Worm (Caenorhabditis elegans): Measurements from ENCODE around the gene R05G6.3.

Gene R05G6.3

DNA sequence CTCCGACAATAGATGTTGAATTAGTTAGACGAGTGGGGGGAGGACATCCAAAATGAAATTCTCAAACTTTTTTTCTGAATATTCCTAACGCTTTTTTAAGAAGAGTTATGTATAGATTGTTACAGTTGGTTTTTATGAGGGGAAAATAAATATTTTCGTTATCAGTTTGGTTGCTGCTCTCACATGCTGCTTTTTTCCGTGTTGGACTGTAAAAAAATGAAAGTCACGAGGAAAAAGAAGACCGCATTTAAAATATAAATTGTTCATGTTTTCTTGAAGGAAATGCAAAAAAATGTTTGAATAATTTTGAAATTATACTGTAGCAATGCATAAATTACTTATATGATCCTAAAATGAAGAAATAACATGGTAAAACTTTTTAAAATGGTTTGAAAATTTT, 4.5 kb downstream of the R05G6.3 start:
- no peak for TF ChIP-seq ZK185.1 (tag; optimal IDR thresholded peaks at IDR 0.05; ENCODE audit: poor library complexity, severe bottlenecking)
- TF ChIP-seq C17E4.6 (GFP tag; IDR thresholded peaks at IDR 0.05): no peak
- TF ChIP-seq nhr-80 (tag; optimal IDR thresholded peaks at IDR 0.05): peak; percentile 25
- 0 out of 2 replicates have a peak, but pooled peaks have one; percentile 20 for TF ChIP-seq attf-3 (GFP tag; conservative IDR thresholded peaks at IDR 0.05)

DNA sequence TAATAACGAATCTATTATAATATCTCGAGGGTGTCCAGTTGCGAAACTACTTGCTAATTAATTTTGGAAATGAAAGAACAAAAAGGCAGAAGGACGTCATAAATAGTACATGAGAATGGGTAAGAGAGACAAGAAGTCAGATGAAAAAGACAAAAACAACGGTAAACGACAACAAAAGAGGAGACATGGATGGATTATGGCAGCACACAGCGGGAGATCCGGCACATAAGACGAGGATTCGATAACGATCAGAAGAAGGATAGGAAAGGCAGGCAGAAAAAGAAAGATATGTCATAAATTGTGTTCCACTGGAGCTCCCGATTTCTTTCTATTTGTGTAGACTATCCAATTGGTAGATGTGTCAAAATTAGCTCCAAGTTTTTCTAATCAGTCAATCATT, 5.2 kb downstream of the R05G6.3 start:
- TF ChIP-seq F52B5.7 (tag; optimal IDR thresholded peaks at IDR 0.05) (no peak), F33H1.4 (GFP tag; IDR thresholded peaks at IDR 0.05) (no peak), F22D6.2 (tag; optimal IDR thresholded peaks at IDR 0.05) (no peak), hmg-1.2 (GFP tag; IDR thresholded peaks at IDR 0.05) (no peak), fkh-3 (tag; optimal IDR thresholded peaks at IDR 0.05) (no peak), Y79H2A.3 (GFP tag; conservative IDR thresholded peaks at IDR 0.05) (no peak), unc-62 (GFP tag; optimal IDR thresholded peaks at IDR 0.05) (no peak), nfya-1 (tag; optimal IDR thresholded peaks at IDR 0.05; ENCODE audit: borderline replicate concordance, insufficient read depth) (no peak), snpc-1.1 (tag; optimal IDR thresholded peaks at IDR 0.05; ENCODE audit: insufficient read depth) (no peak), T07F8.4 (tag; optimal IDR thresholded peaks at IDR 0.05) (no peak), ceh-100 (GFP tag; IDR thresholded peaks at IDR 0.05) (no peak), nhr-80 (tag; optimal IDR thresholded peaks at IDR 0.05) (no peak), nhr-90 (tag; optimal IDR thresholded peaks at IDR 0.05) (no peak), sea-2 (GFP tag; IDR thresholded peaks at IDR 0.05) (no peak), ztf-3 (GFP tag; optimal IDR thresholded peaks at IDR 0.05) (no peak), attf-5 (GFP tag; optimal IDR thresholded peaks at IDR 0.05) (no peak), Y56A3A.18 (GFP tag; IDR thresholded peaks at IDR 0.05) (no peak), nhr-179 (tag; optimal IDR thresholded peaks at IDR 0.05) (no peak), nfya-2 (GFP tag; IDR thresholded peaks at IDR 0.05) (no peak), pha-4 (tag; optimal IDR thresholded peaks at IDR 0.05) (no peak)

DNA sequence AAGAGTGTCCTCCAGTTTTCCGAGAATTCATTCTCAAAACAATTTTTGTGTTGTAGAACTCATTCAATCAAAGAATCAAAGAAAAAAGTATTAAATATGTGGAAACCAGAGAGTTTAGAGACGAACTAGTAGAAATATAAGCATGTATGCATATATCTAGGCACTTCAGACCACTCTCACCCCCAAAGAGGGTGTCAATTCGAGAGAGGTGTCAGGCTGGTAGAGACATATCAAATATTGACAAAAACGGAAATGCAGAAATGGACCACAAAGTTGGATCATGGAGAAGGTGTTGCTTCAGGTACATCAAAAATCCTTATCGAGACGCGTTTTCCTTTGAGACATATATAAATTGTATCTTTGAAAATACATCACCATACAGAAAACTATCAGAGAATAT, 7.4 kb downstream of the R05G6.3 start:
- TF ChIP-seq lin-26 (GFP tag; IDR thresholded peaks at IDR 0.05): no peak
- TF ChIP-seq ekl-4 (GFP tag; IDR thresholded peaks at IDR 0.05): no peak
- no peak for TF ChIP-seq chd-7 (tag; optimal IDR thresholded peaks at IDR 0.05)
- TF ChIP-seq mcd-1 (GFP tag; IDR thresholded peaks at IDR 0.05): no peak
- TF ChIP-seq attf-6 (GFP tag; IDR thresholded peaks at IDR 0.05): no peak
- TF ChIP-seq D2030.7 (GFP tag; IDR thresholded peaks at IDR 0.05): no peak
- no peak for TF ChIP-seq lsy-27 (tag; optimal IDR thresholded peaks at IDR 0.05; ENCODE audit: borderline replicate concordance, insufficient read depth)
- TF ChIP-seq zim-3 (tag; optimal IDR thresholded peaks at IDR 0.05): no peak
- TF ChIP-seq tbx-9 (tag; optimal IDR thresholded peaks at IDR 0.05; ENCODE audit: borderline replicate concordance): no peak
- no peak for TF ChIP-seq hlh-26 (GFP tag; conservative IDR thresholded peaks at IDR 0.05)
- TF ChIP-seq nhr-120 (GFP tag; IDR thresholded peaks at IDR 0.05): no peak
- TF ChIP-seq egl-18 (GFP tag; IDR thresholded peaks at IDR 0.05): no peak
- TF ChIP-seq akir-1 (GFP tag; optimal IDR thresholded peaks at IDR 0.05): no peak
- TF ChIP-seq rcor-1 (GFP tag; IDR thresholded peaks at IDR 0.05): no peak
- no peak for TF ChIP-seq K11D2.4 (GFP tag; IDR thresholded peaks at IDR 0.05)
- TF ChIP-seq F39B2.1 (GFP tag; IDR thresholded peaks at IDR 0.05): no peak
- no peak for TF ChIP-seq let-526 (GFP tag; IDR thresholded peaks at IDR 0.05)
- no peak for TF ChIP-seq snpc-3.4 (tag; optimal IDR thresholded peaks at IDR 0.05)
- no peak for TF ChIP-seq rec-8 (tag; optimal IDR thresholded peaks at IDR 0.05)
